Worm (Caenorhabditis elegans) whole organism, L3 larva: ENCODE results near the gene cpf-2.

Source experiments
- ZK546.5 ChIP-seq: sonication (generic microtip); optimal IDR thresholded peaks from 2 replicates; lab custom pipeline; 2017; ENCODE audit warnings: missing biosample characterization, missing genetic modification characterization
- aly-2 ChIP-seq: fragments of 150-350 bp; optimal IDR thresholded peaks from 2 replicates; lab custom pipeline; 2014; ENCODE audit warnings: missing biosample characterization, missing genetic modification characterization
- ceh-28 ChIP-seq: fragments of 150-350 bp; optimal IDR thresholded peaks from 2 replicates; lab custom pipeline; 2014; ENCODE audit warnings: missing biosample characterization, missing genetic modification reagents, missing genetic modification characterization
- ceh-82 ChIP-seq: fragments of 150-350 bp; optimal IDR thresholded peaks from 2 replicates; lab custom pipeline; 2014; ENCODE audit warnings: missing biosample characterization, missing genetic modification characterization
- ceh-9 ChIP-seq: sonication (generic microtip); optimal IDR thresholded peaks from 2 replicates; lab custom pipeline; 2018; ENCODE audit warnings: missing biosample characterization, missing genetic modification characterization
- daf-12 ChIP-seq: fragments of 150-350 bp; optimal IDR thresholded peaks from 2 replicates; lab custom pipeline; 2014; ENCODE audit warnings: missing biosample characterization, missing genetic modification reagents, missing genetic modification characterization
- egl-5 ChIP-seq: fragments of 150-350 bp; optimal IDR thresholded peaks from 2 replicates; lab custom pipeline; 2017; ENCODE audit warnings: missing biosample characterization, missing genetic modification reagents, missing genetic modification characterization, inconsistent platforms
- elt-1 ChIP-seq: fragments of 150-350 bp; optimal IDR thresholded peaks from 2 replicates; lab custom pipeline; 2014; ENCODE audit warnings: missing biosample characterization, missing genetic modification characterization
- elt-2 ChIP-seq: sonication (generic microtip); optimal IDR thresholded peaks from 2 replicates; lab custom pipeline; 2016; ENCODE audit warnings: missing genetic modification reagents, mild to moderate bottlenecking, missing genetic modification characterization, missing compliant biosample characterization
- elt-3 ChIP-seq, 3 experiments: fragments of 150-350 bp in 1 of 3; sonication (generic microtip) in 2 of 3; optimal IDR thresholded peaks; 2 replicates in 2 of 3; 4 replicates in 1 of 3; lab custom pipeline; 2014 to 2017; ENCODE audit warnings: missing biosample characterization in 3 of 3, missing genetic modification characterization in 3 of 3
- lin-15B ChIP-seq: fragments of 150-350 bp; optimal IDR thresholded peaks from 2 replicates; lab custom pipeline; 2014; ENCODE audit warnings: missing biosample characterization, missing genetic modification characterization
- lin-39 ChIP-seq: fragments of 150-350 bp; optimal IDR thresholded peaks from 2 replicates; lab custom pipeline; 2018; ENCODE audit warnings: missing biosample characterization, missing genetic modification reagents, missing genetic modification characterization
- lsy-12 ChIP-seq: sonication (generic microtip); optimal IDR thresholded peaks from 2 replicates; lab custom pipeline; 2016; ENCODE audit warnings: mild to moderate bottlenecking, missing genetic modification characterization, missing compliant biosample characterization
- mdl-1 ChIP-seq: fragments of 150-350 bp; optimal IDR thresholded peaks from 2 replicates; lab custom pipeline; 2014; ENCODE audit warnings: missing biosample characterization, missing genetic modification characterization
- mml-1 ChIP-seq: fragments of 150-350 bp; sonication (generic microtip); optimal IDR thresholded peaks from 3 replicates; lab custom pipeline; 2014; ENCODE audit warnings: missing biosample characterization, missing genetic modification characterization
- nhr-11 ChIP-seq: fragments of 150-350 bp; optimal IDR thresholded peaks from 2 replicates; lab custom pipeline; 2014; ENCODE audit warnings: missing biosample characterization, missing genetic modification characterization
- nhr-23 ChIP-seq: fragments of 150-350 bp; optimal IDR thresholded peaks from 2 replicates; lab custom pipeline; 2014; ENCODE audit warnings: missing biosample characterization, missing genetic modification reagents, missing genetic modification characterization
- nhr-237 ChIP-seq: fragments of 150-350 bp; optimal IDR thresholded peaks from 2 replicates; lab custom pipeline; 2014; ENCODE audit warnings: missing biosample characterization, missing genetic modification characterization
- nhr-25 ChIP-seq: sonication (generic microtip); optimal IDR thresholded peaks from 2 replicates; lab custom pipeline; 2017; ENCODE audit warnings: missing biosample characterization, missing genetic modification characterization
- nhr-28 ChIP-seq: fragments of 150-350 bp; optimal IDR thresholded peaks from 2 replicates; lab custom pipeline; 2014; ENCODE audit warnings: missing biosample characterization, missing genetic modification characterization
- nhr-67 ChIP-seq: fragments of 150-350 bp; optimal IDR thresholded peaks from 2 replicates; lab custom pipeline; 2014; ENCODE audit warnings: missing biosample characterization, missing genetic modification characterization
- nhr-76 ChIP-seq: fragments of 150-350 bp; sonication (generic microtip); optimal IDR thresholded peaks from 5 replicates; lab custom pipeline; 2014; ENCODE audit warnings: missing biosample characterization, missing genetic modification characterization
- nhr-77 ChIP-seq: fragments of 150-350 bp; optimal IDR thresholded peaks from 2 replicates; lab custom pipeline; 2014; ENCODE audit warnings: missing biosample characterization, missing genetic modification characterization
- pha-4 ChIP-seq: fragments of 150-350 bp; optimal IDR thresholded peaks from 2 replicates; lab custom pipeline; 2014; ENCODE audit warnings: missing biosample characterization, missing genetic modification reagents, missing genetic modification characterization
- pqm-1 ChIP-seq: fragments of 150-350 bp; optimal IDR thresholded peaks from 2 replicates; lab custom pipeline; 2017; ENCODE audit warnings: missing biosample characterization, missing genetic modification characterization, inconsistent platforms
- skn-1 ChIP-seq: fragments of 150-350 bp; optimal IDR thresholded peaks from 2 replicates; lab custom pipeline; 2014; ENCODE audit warnings: missing biosample characterization, missing genetic modification characterization
- snpc-4 ChIP-seq: fragments of 150-350 bp; optimal IDR thresholded peaks from 2 replicates; lab custom pipeline; 2014; ENCODE audit warnings: missing biosample characterization, missing genetic modification characterization
- tbx-2 ChIP-seq: sonication (generic microtip); optimal IDR thresholded peaks from 2 replicates; lab custom pipeline; 2016; ENCODE audit warnings: mild to moderate bottlenecking, missing genetic modification characterization, missing compliant biosample characterization
- unc-39 ChIP-seq: sonication (generic microtip); optimal IDR thresholded peaks from 4 replicates; lab custom pipeline; 2017; ENCODE audit warnings: missing biosample characterization, missing genetic modification characterization
- unc-62 ChIP-seq: fragments of 150-350 bp; sonication (generic microtip); optimal IDR thresholded peaks from 4 replicates; lab custom pipeline; 2014; ENCODE audit warnings: missing biosample characterization, missing genetic modification reagents, missing genetic modification characterization
- ztf-11 ChIP-seq: fragments of 150-350 bp; optimal IDR thresholded peaks from 2 replicates; lab custom pipeline; 2014; ENCODE audit warnings: missing biosample characterization, missing genetic modification characterization
- ztf-4 ChIP-seq: fragments of 150-350 bp; optimal IDR thresholded peaks from 2 replicates; lab custom pipeline; 2014; ENCODE audit warnings: missing biosample characterization, missing genetic modification characterization

The cpf-2 gene

ce11 chrIII:13302578-13302977 is 33.9 kb upstream of the cpf-2 start:
- TF ChIP-seq tbx-2 (tag; lab: Kevin White, UChicago) (no peak), ztf-4 (tag; lab: Kevin White, UChicago) (no peak)
- TF ChIP-seq, all 47 proteins: peak for 0

- TF ChIP-seq nhr-23, result no peak
- TF ChIP-seq ceh-9 (tag; lab: Kevin White, UChicago), result no peak
- no peak for TF ChIP-seq nhr-77 (tag; lab: Kevin White, UChicago)
- TF ChIP-seq mml-1 (tag; lab: Kevin White, UChicago), result no peak
- no peak for TF ChIP-seq unc-39 (tag; lab: Kevin White, UChicago)
- TF ChIP-seq ztf-11, result no peak
- TF ChIP-seq lsy-12 (tag; lab: Kevin White, UChicago), result no peak
- TF ChIP-seq ceh-28 (tag; lab: Kevin White, UChicago), result no peak
- TF ChIP-seq elt-1 (tag; lab: Kevin White, UChicago), result no peak
- no peak for TF ChIP-seq nhr-67 (tag; lab: Kevin White, UChicago)
- TF ChIP-seq lin-39 (tag; lab: Kevin White, UChicago), result no peak
- no peak for TF ChIP-seq aly-2
- TF ChIP-seq ceh-82 (tag; lab: Kevin White, UChicago), result no peak
- no peak for TF ChIP-seq egl-5 (tag; lab: Kevin White, UChicago)
- no peak for TF ChIP-seq elt-3 (tag; optimal IDR thresholded peaks at IDR 0.05; lab: Kevin White, UChicago)
- no peak for TF ChIP-seq ZK546.5 (tag; lab: Kevin White, UChicago)
- no peak for TF ChIP-seq nhr-76 (tag; lab: Kevin White, UChicago)
- no peak for TF ChIP-seq unc-62 (GFP tag; lab: Kevin White, UChicago)
- no peak for TF ChIP-seq daf-12
These were observed 33.3 kb upstream of the cpf-2 start for ce11 chrIII:13301983-13302382.

DNA sequence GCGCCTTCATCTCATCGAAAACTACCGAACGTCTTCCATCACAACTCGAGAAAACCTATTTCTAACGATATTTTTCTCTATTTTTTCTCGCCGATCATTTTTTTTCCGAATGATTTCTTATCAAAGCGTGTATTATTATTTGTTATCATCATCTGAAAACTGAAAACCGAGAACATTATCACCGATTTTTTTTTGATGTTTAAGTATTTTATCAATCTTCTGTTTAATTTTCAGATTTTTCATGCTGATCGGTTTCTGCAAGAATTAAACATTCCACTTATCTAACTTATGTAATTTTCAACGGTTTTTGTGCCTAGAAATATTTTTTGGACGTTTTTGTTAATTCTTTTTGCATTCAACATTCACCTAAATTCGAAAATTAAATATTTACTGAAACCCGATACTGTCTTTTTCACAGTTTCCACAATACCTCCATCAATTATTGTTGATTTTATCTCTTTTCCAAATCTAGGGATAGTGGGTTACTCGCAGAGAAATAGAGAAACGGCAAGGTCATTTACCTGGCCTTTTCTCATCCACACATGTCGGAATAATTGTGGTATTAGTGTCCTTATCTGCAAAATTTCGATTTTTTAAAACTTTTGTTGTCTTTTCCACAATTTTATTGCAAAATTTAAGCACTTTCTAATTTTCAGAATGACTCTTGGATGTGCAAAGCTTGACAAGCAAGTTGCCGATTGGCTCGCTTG is 30.2 kb upstream of the cpf-2 start, which contains the start of gene pgm-2:
Gene pgm-2, plus strand, starts transcription at position 657 of the 710 bp plus-strand sequence.
- TF ChIP-seq pha-4, result peak; percentile 22
- peak; percentile 23 for TF ChIP-seq elt-1 (tag; lab: Kevin White, UChicago)
- no peak for TF ChIP-seq nhr-11 (tag; lab: Kevin White, UChicago)
- TF ChIP-seq nhr-25, result peak; percentile 76
- no peak for TF ChIP-seq pqm-1 (tag; lab: Kevin White, UChicago)
- peak; percentile 24 for TF ChIP-seq nhr-23
- TF ChIP-seq elt-2, result peak; percentile 77

- TF ChIP-seq lin-15B (tag; lab: Kevin White, UChicago), result peak; percentile 89
- peak; percentile 16 for TF ChIP-seq snpc-4 (tag; lab: Kevin White, UChicago)
- peak; percentile 68 for TF ChIP-seq pha-4
- peak; percentile 59 for TF ChIP-seq nhr-23
- peak; percentile 19 for TF ChIP-seq elt-2
These were observed 27.7 kb upstream of the cpf-2 start, which contains the start of gene npp-18 for ce11 chrIII:13296289-13296874. Gene npp-18, plus strand, starts transcription at chrIII:13296853.

DNA sequence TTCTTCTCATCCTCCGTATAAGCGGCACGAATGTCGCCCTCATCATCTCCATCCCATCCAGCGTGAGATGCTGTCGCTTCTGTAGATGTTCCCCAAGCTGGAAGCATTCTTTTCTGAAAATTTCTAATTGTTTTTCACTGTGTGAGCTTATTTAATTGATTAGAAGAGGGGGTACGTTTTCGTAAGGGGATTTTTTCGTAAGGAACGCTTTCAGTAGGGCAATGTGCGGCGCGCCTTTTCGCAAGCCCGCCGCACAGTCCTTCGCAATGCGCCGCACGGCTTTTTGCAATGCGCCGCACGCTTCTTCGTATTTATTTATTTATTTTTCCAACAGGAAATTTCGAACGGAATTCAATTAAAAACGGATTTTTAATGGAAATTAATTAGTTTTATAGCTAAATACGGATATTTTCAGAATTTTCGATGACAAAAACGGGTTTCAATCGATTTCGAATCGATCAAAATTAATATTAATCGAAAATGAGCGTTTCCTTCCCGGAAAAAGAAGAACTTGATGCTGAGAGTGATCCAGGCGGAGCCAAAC is 24.4 kb upstream of the cpf-2 start, which contains the start of gene set-25:
Gene set-25, minus strand, starts transcription at position 120 of the 544 bp plus-strand sequence.
- peak; percentile 10 for TF ChIP-seq ceh-28 (tag; lab: Kevin White, UChicago)
- TF ChIP-seq lin-39 (tag; lab: Kevin White, UChicago), result peak; percentile 5
- TF ChIP-seq elt-2, result peak; percentile 11

DNA sequence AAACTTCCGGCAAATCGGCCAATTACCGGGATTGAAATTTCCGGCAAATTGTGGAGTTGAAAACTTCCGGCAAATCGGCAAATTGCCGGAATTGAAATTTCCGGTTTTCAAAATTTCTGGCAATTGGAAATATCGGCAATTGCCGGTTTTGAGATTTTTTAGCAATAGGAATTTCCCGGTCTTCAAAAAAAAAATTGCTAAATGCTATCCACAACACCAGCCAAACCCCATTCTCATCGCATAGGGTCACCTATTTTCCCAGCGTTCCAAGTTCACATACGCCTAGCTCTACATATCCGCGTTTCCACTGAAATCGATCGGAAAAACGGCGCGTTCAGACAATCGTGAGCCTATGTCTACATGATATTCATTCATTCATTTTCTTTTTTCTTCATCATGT is 16.7 kb upstream of the cpf-2 start, which contains the start of gene F56A8.8:
Gene F56A8.8, plus strand, starts transcription at position 301 of the 400 bp plus-strand sequence.
- TF ChIP-seq aly-2 (no peak), lin-39 (tag; lab: Kevin White, UChicago) (no peak), ceh-9 (tag; lab: Kevin White, UChicago) (no peak), unc-39 (tag; lab: Kevin White, UChicago) (no peak), ZK546.5 (tag; lab: Kevin White, UChicago) (no peak), nhr-25 (no peak), nhr-67 (tag; lab: Kevin White, UChicago) (no peak), nhr-237 (tag; lab: Kevin White, UChicago) (no peak), egl-5 (tag; lab: Kevin White, UChicago) (no peak), nhr-28 (tag; lab: Kevin White, UChicago) (no peak), elt-3 (tag; optimal IDR thresholded peaks at IDR 0.05; lab: Kevin White, UChicago) (no peak), skn-1 (tag; lab: Kevin White, UChicago) (no peak), mdl-1 (tag; lab: Kevin White, UChicago) (no peak), lin-15B (tag; lab: Kevin White, UChicago) (no peak)
